Worm (Caenorhabditis elegans): Measurements from ENCODE around the gene C40C9.3.
A peak's percentile ranks its signal among the peaks of the same experiment; 100 is the strongest.

C40C9.3 gene

ce11 chrX:13665447-13665846 lies 18.0 kb downstream of the C40C9.3 start (continued):
- TF ChIP-seq zag-1 (tag; optimal IDR thresholded peaks at IDR 0.05) (no peak), ZK546.5 (tag; optimal IDR thresholded peaks at IDR 0.05) (peak in 1 of 2 experiments; percentile 35), sdz-12 (GFP tag; optimal IDR thresholded peaks at IDR 0.05) (peak; percentile 92), zfp-3 (GFP tag; conservative IDR thresholded peaks at IDR 0.05) (peak; percentile 68; the same call in 1 of the 2 replicates), arid-1 (GFP tag; conservative IDR thresholded peaks at IDR 0.05) (peak; percentile 95), lir-3 (tag; optimal IDR thresholded peaks at IDR 0.05) (peak; percentile 90), ctbp-1 (GFP tag; IDR thresholded peaks at IDR 0.05) (peak; percentile 96), dmd-8 (GFP tag; IDR thresholded peaks at IDR 0.05) (peak; percentile 99), dmd-9 (GFP tag; IDR thresholded peaks at IDR 0.05) (peak; percentile 91), F37D6.2 (tag; optimal IDR thresholded peaks at IDR 0.05) (peak; percentile 83), F49E8.2 (tag; optimal IDR thresholded peaks at IDR 0.05; ENCODE audit: borderline replicate concordance) (peak; percentile 81), ceh-28 (tag; optimal IDR thresholded peaks at IDR 0.05) (no peak), nhr-41 (GFP tag; IDR thresholded peaks at IDR 0.05) (peak; percentile 98), zfp-2 (tag; optimal IDR thresholded peaks at IDR 0.05) (peak; percentile 71), fkh-10 (GFP tag; optimal IDR thresholded peaks at IDR 0.05) (peak; percentile 45), ztf-7 (tag; optimal IDR thresholded peaks at IDR 0.05) (peak; percentile 51), unc-130 (GFP tag; optimal IDR thresholded peaks at IDR 0.05) (peak; percentile 73), daf-8 (GFP tag; IDR thresholded peaks at IDR 0.05) (peak; percentile 80; the same call in 1 of the 2 replicates), hlh-11 (tag; optimal IDR thresholded peaks at IDR 0.05) (peak; percentile 83), D1046.2 (GFP tag; IDR thresholded peaks at IDR 0.05) (peak; percentile 92), dpl-1 (GFP tag; optimal IDR thresholded peaks at IDR 0.05) (peak; percentile 38), mes-2 (tag; optimal IDR thresholded peaks at IDR 0.05; ENCODE audit: poor library complexity, severe bottlenecking) (peak; percentile 90), set-16 (GFP tag; IDR thresholded peaks at IDR 0.05) (peak; percentile 74), hlh-30 (tag; optimal IDR thresholded peaks at IDR 0.05; ENCODE audit: insufficient read depth) (peak; percentile 83), daf-19 (GFP tag; conservative IDR thresholded peaks at IDR 0.05) (peak; percentile 87), tra-1 (GFP tag; IDR thresholded peaks at IDR 0.05) (peak; percentile 95), madf-9 (GFP tag; conservative IDR thresholded peaks at IDR 0.05) (peak; percentile 95), zip-2 (tag; optimal IDR thresholded peaks at IDR 0.05) (peak; percentile 66)

ce11 chrX:13666864-13667263 lies 19.5 kb downstream of the C40C9.3 start:
- TF ChIP-seq unc-62 (GFP tag; optimal IDR thresholded peaks at IDR 0.05 in 1 of 2) (peak in 1 of 2 experiments; percentile 90), unc-62 (tag; optimal IDR thresholded peaks at IDR 0.05) (no peak), unc-130 (GFP tag; optimal IDR thresholded peaks at IDR 0.05) (no peak)

ce11 chrX:13668728-13669127 lies 21.3 kb downstream of the C40C9.3 start, which contains the start of gene C04A11.2:
TSS of gene C04A11.2 (minus strand) at chrX:13668828.
- TF ChIP-seq mdt-29 (GFP tag; IDR thresholded peaks at IDR 0.05) (no peak), unc-62 (GFP tag; optimal IDR thresholded peaks at IDR 0.05 in 1 of 2) (peak in 1 of 2 experiments; percentile 19), unc-62 (tag; optimal IDR thresholded peaks at IDR 0.05) (no peak), tag-97 (GFP tag; IDR thresholded peaks at IDR 0.05) (no peak)

- no peak for TF ChIP-seq nhr-11 (tag; optimal IDR thresholded peaks at IDR 0.05)
- peak; percentile 63 for TF ChIP-seq mes-2 (tag; optimal IDR thresholded peaks at IDR 0.05; ENCODE audit: poor library complexity, severe bottlenecking)
- no peak for TF ChIP-seq F37D6.2 (tag; optimal IDR thresholded peaks at IDR 0.05)
- peak; percentile 62 for TF ChIP-seq mep-1 (tag; optimal IDR thresholded peaks at IDR 0.05)
- TF ChIP-seq nhr-41 (GFP tag; IDR thresholded peaks at IDR 0.05), result no peak
- TF ChIP-seq dve-1 (tag; optimal IDR thresholded peaks at IDR 0.05; ENCODE audit: insufficient read depth), result peak; percentile 75
- TF ChIP-seq pqm-1 (tag; optimal IDR thresholded peaks at IDR 0.05), result peak; percentile 39
- TF ChIP-seq hlh-11 (tag; optimal IDR thresholded peaks at IDR 0.05), result peak; percentile 67
- no peak for TF ChIP-seq madf-9 (GFP tag; conservative IDR thresholded peaks at IDR 0.05)
- peak; percentile 57 for TF ChIP-seq nhr-28 (tag; optimal IDR thresholded peaks at IDR 0.05)
- peak; percentile 74 for TF ChIP-seq dpl-1 (GFP tag; optimal IDR thresholded peaks at IDR 0.05)
- TF ChIP-seq dmd-6 (GFP tag; IDR thresholded peaks at IDR 0.05), result peak; percentile 10; the same call in 1 of the 2 replicates
- TF ChIP-seq lsy-2 (tag; optimal IDR thresholded peaks at IDR 0.05), result peak in 1 of 2 experiments; percentile 44
- TF ChIP-seq snpc-4 (tag; optimal IDR thresholded peaks at IDR 0.05), result no peak
- TF ChIP-seq madf-5 (GFP tag; IDR thresholded peaks at IDR 0.05), result no peak
- TF ChIP-seq daf-16 (GFP tag; optimal IDR thresholded peaks at IDR 0.05), result no peak
- peak; percentile 96 for TF ChIP-seq daf-16 (tag; optimal IDR thresholded peaks at IDR 0.05)
- TF ChIP-seq F49E8.2 (tag; optimal IDR thresholded peaks at IDR 0.05; ENCODE audit: borderline replicate concordance), result no peak
- TF ChIP-seq Y48G9A.11 (GFP tag; IDR thresholded peaks at IDR 0.05), result no peak
- TF ChIP-seq pha-4 (GFP tag; IDR thresholded peaks at IDR 0.05), result peak; percentile 53; the same call in 1 of the 2 replicates
- TF ChIP-seq pha-4 (tag; optimal IDR thresholded peaks at IDR 0.05), result peak; percentile 65
- TF ChIP-seq hlh-30 (tag; optimal IDR thresholded peaks at IDR 0.05; ENCODE audit: insufficient read depth), result peak; percentile 5
These were observed 22.2 kb downstream of the C40C9.3 start for ce11 chrX:13669641-13670040.

Measured in whole organism, L4 larva.